Worm (Caenorhabditis elegans) whole organism, L4/young adult: ENCODE measurements around the gene lir-3.

Experiments
- W03F9.2 ChIP-seq: fragments of 150-350 bp; optimal IDR thresholded peaks from 2 replicates; lab custom pipeline; 2014; ENCODE audit warnings: missing biosample characterization, missing genetic modification characterization
- him-1 ChIP-seq: sonication (generic microtip); optimal IDR thresholded peaks from 2 replicates; lab custom pipeline; 2016; ENCODE audit warnings: missing genotype, missing genetic modification reagents, missing genetic modification characterization, missing compliant biosample characterization

- TF ChIP-seq W03F9.2: no peak
- TF ChIP-seq him-1: no peak
Measured at ce11 chrII:11185728-11186127, 1.1 kb upstream of the lir-3 start, which contains the start of gene sfxn-1.2.
